Fruit fly (Drosophila melanogaster): ENCODE results near the gene CG18641.

The CG18641 gene

DNA sequence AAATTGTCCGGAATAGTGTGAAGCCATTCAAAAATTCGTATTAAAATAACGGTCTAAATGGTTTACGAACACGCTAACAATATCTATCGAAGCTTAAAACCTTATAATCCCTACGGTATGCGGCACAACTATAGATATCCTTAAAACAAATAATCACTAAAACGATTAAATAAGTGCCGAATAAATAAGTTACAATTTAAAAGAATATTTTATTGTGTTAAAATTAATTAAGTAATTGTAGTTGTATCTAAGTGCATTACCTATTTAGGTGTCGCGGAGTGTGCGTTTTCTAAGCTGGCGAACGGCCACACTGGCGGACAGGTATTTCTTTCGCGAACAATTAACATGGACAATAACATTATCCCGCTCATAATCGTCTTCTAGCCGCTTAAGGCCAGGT is 34.3 kb downstream of the CG18641 start, which contains the start of gene Eogt (continued):
- TF ChIP-seq Sox102F (GFP tag; optimal IDR thresholded peaks at IDR 0.05) = peak; percentile 88
- TF ChIP-seq dac (GFP tag; optimal IDR thresholded peaks at IDR 0.05) = peak; percentile 84
- peak; percentile 84 to 96 for TF ChIP-seq salr (GFP tag; optimal IDR thresholded peaks at IDR 0.05)
- TF ChIP-seq Gug (GFP tag; IDR thresholded peaks at IDR 0.05) = peak; percentile 95
- TF ChIP-seq CG6792 (GFP tag; optimal IDR thresholded peaks at IDR 0.05) = peak; percentile 93
- TF ChIP-seq CG8319 (GFP tag; optimal IDR thresholded peaks at IDR 0.05) = peak; percentile 79
- peak; percentile 94 for TF ChIP-seq CG10669 (GFP tag; optimal IDR thresholded peaks at IDR 0.05)
- TF ChIP-seq CG15336 (GFP tag; IDR thresholded peaks at IDR 0.05) = peak; percentile 96
- TF ChIP-seq acj6 (GFP tag; optimal IDR thresholded peaks at IDR 0.05) = peak; percentile 95
- TF ChIP-seq Eip93F (GFP tag; optimal IDR thresholded peaks at IDR 0.05) = peak; percentile 83
- peak; percentile 93 for TF ChIP-seq CG31627 (GFP tag; optimal IDR thresholded peaks at IDR 0.05)
- peak; percentile 86 for TF ChIP-seq Ets21C (GFP tag; optimal IDR thresholded peaks at IDR 0.05)
- peak; percentile 89 for TF ChIP-seq CG6276 (GFP tag; optimal IDR thresholded peaks at IDR 0.05)
- peak; percentile 97 for TF ChIP-seq Ets96B (tag; optimal IDR thresholded peaks at IDR 0.05)
- TF ChIP-seq CG9139 (GFP tag; optimal IDR thresholded peaks at IDR 0.05) = peak; percentile 80
- peak; percentile 89 for TF ChIP-seq net (GFP tag; optimal IDR thresholded peaks at IDR 0.05)
- peak; percentile 91 for TF ChIP-seq cyc (GFP tag; optimal IDR thresholded peaks at IDR 0.05)
- peak; percentile 94 for TF ChIP-seq fd59A (GFP tag; optimal IDR thresholded peaks at IDR 0.05)
- peak; percentile 65 for TF ChIP-seq CG11762 (GFP tag; optimal IDR thresholded peaks at IDR 0.05; ENCODE audit: insufficient read depth)
- peak; percentile 96 for TF ChIP-seq CG8119 (GFP tag; IDR thresholded peaks at IDR 0.05)
- TF ChIP-seq fd85E (GFP tag; optimal IDR thresholded peaks at IDR 0.05) = peak; percentile 43
- peak; percentile 84 for TF ChIP-seq CG7368 (GFP tag; optimal IDR thresholded peaks at IDR 0.05)
- peak; percentile 93 for TF ChIP-seq pdm3 (GFP tag; optimal IDR thresholded peaks at IDR 0.05)
- TF ChIP-seq CG6163 (GFP tag; IDR thresholded peaks at IDR 0.05) = peak; percentile 98
- TF ChIP-seq esn (GFP tag; optimal IDR thresholded peaks at IDR 0.05) = peak; percentile 93
- TF ChIP-seq Hr4 (GFP tag; optimal IDR thresholded peaks at IDR 0.05) = peak; percentile 93

dm6 chr2L:2376418-2376702 is 38.8 kb downstream of the CG18641 start:
- 0 out of 3 replicates have a peak, but pooled peaks have one; percentile 24 for TF ChIP-seq CG8119 (GFP tag; IDR thresholded peaks at IDR 0.05)
- TF ChIP-seq lz (GFP tag; optimal IDR thresholded peaks at IDR 0.05) = no peak
- no peak for TF ChIP-seq net (GFP tag; optimal IDR thresholded peaks at IDR 0.05)
- TF ChIP-seq Eip75B (GFP tag; optimal IDR thresholded peaks at IDR 0.05) = no peak
- no peak for TF ChIP-seq CG6276 (GFP tag; optimal IDR thresholded peaks at IDR 0.05)

DNA sequence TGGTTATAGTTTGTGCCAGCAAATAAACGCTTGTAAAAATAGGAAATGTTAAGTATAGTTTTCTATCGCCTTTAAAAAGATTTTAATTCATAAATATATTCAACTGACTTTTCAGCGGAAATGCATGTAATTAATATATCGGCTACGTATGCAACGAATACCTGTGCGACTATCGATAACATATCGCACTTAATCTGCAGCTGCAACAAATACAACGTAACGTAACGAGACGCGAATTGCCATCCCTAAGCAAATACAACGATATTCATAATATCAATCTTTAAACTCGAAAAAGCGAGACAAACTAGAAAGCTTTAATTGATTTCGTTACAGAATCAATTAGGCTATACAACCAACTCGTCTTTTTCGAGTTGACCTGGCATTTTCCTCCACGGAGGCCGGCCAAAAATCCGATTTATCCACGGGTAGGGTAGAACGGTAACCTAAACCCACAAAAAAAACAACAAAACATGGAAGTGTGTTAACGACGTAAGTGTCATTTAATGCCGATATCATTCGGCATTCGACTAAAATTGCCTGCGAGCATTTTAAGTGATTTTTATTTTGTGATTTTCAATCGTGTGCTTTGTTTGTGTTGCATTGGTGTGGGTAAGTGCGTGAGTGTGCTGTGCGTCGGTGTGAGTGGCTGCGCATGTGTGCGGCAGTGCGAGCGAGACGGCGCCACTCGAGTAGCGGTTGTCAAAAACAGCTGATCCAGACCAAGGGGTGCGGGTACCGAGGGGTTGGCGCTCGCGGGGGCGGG is 39.3 kb downstream of the CG18641 start, which contains the start of gene Atxn7:
TSS of gene Atxn7 (plus strand) at position 187 of the 763 bp plus-strand sequence.
- TF ChIP-seq ss (GFP tag; optimal IDR thresholded peaks at IDR 0.05) = peak; percentile 28 to 47
- TF ChIP-seq fd85E (GFP tag; optimal IDR thresholded peaks at IDR 0.05) = peak; percentile 9
- peak; percentile 46 for TF ChIP-seq CG8632 (GFP tag; optimal IDR thresholded peaks at IDR 0.05)
- peak; percentile 80 for TF ChIP-seq eg (GFP tag; IDR thresholded peaks at IDR 0.05)
- TF ChIP-seq Eip75B (GFP tag; optimal IDR thresholded peaks at IDR 0.05) = peak; percentile 65
- TF ChIP-seq CG11902 (GFP tag; optimal IDR thresholded peaks at IDR 0.05) = peak; percentile 6
- TF ChIP-seq CG9139 (GFP tag; optimal IDR thresholded peaks at IDR 0.05) = peak; percentile 20
- TF ChIP-seq salr (GFP tag; optimal IDR thresholded peaks at IDR 0.05) = peak in 1 of 2 experiments; percentile 68
- no peak for TF ChIP-seq Eip93F (GFP tag; optimal IDR thresholded peaks at IDR 0.05)
- TF ChIP-seq CG11294 (GFP tag; IDR thresholded peaks at IDR 0.05) = no peak
- peak; percentile 76 for TF ChIP-seq topi (GFP tag; optimal IDR thresholded peaks at IDR 0.05)
- TF ChIP-seq Smox (GFP tag; optimal IDR thresholded peaks at IDR 0.05) = peak; percentile 67
- no peak for TF ChIP-seq Ets96B (tag; optimal IDR thresholded peaks at IDR 0.05)
- peak; percentile 44 for TF ChIP-seq dac (GFP tag; optimal IDR thresholded peaks at IDR 0.05)
- TF ChIP-seq svp (GFP tag) = peak; percentile 80
- TF ChIP-seq CG6792 (GFP tag; optimal IDR thresholded peaks at IDR 0.05) = peak; percentile 46
- TF ChIP-seq Sox14 (GFP tag; optimal IDR thresholded peaks at IDR 0.05) = peak; percentile 79
- peak; percentile 40 for TF ChIP-seq fd59A (GFP tag; optimal IDR thresholded peaks at IDR 0.05)
- peak; percentile 64 for TF ChIP-seq pdm3 (GFP tag; optimal IDR thresholded peaks at IDR 0.05)
- TF ChIP-seq CG8119 (GFP tag; IDR thresholded peaks at IDR 0.05) = no peak; the same call in 2 of the 3 replicates
- TF ChIP-seq Ets21C (GFP tag; optimal IDR thresholded peaks at IDR 0.05) = peak; percentile 1
- peak; percentile 81 for TF ChIP-seq lz (GFP tag; optimal IDR thresholded peaks at IDR 0.05)
- no peak for TF ChIP-seq spab (GFP tag; optimal IDR thresholded peaks at IDR 0.05)
- peak; percentile 22 for TF ChIP-seq Lpt (GFP tag; optimal IDR thresholded peaks at IDR 0.05)
- peak; percentile 47 for TF ChIP-seq net (GFP tag; optimal IDR thresholded peaks at IDR 0.05)
- peak; percentile 46 for TF ChIP-seq CG10669 (GFP tag; optimal IDR thresholded peaks at IDR 0.05)
- peak; percentile 72 for TF ChIP-seq CG31627 (GFP tag; optimal IDR thresholded peaks at IDR 0.05)
- TF ChIP-seq Hr4 (GFP tag; optimal IDR thresholded peaks at IDR 0.05) = peak; percentile 3
- peak; percentile 30 for TF ChIP-seq CG6808 (GFP tag; optimal IDR thresholded peaks at IDR 0.05)
- TF ChIP-seq CG7368 (GFP tag; optimal IDR thresholded peaks at IDR 0.05) = peak; percentile 17
- peak; percentile 69 for TF ChIP-seq cyc (GFP tag; optimal IDR thresholded peaks at IDR 0.05)
- peak; percentile 50 for TF ChIP-seq CG16779 (tag; optimal IDR thresholded peaks at IDR 0.05)
- no peak for TF ChIP-seq Sox15 (GFP tag; optimal IDR thresholded peaks at IDR 0.05)
- peak; percentile 65 for TF ChIP-seq OdsH (GFP tag; optimal IDR thresholded peaks at IDR 0.05)
- peak; percentile 84 for TF ChIP-seq esn (GFP tag; optimal IDR thresholded peaks at IDR 0.05)
